Worm (Caenorhabditis elegans) whole organism, L1 larva: Measurements from ENCODE around the gene T05C1.1.

Experiments
- C34B4.2 ChIP-seq: sonication (generic microtip); optimal IDR thresholded peaks from 2 replicates; lab custom pipeline; 2017; ENCODE audit warnings: mild to moderate bottlenecking, missing genetic modification characterization, missing compliant biosample characterization
- aha-1 ChIP-seq: fragments of 150-350 bp; optimal IDR thresholded peaks from 2 replicates; lab custom pipeline; 2014; ENCODE audit warnings: missing biosample characterization, missing genetic modification characterization
- ama-1 ChIP-seq: fragments of 150-350 bp; optimal IDR thresholded peaks from 2 replicates; lab custom pipeline; 2014
- blmp-1 ChIP-seq: fragments of 150-350 bp; optimal IDR thresholded peaks from 2 replicates; lab custom pipeline; 2014; ENCODE audit warnings: missing biosample characterization, missing genetic modification characterization
- ceh-8 ChIP-seq: fragments of 200-800 bp; sonication (Bioruptor generic); optimal IDR thresholded peaks from 2 replicates; lab custom pipeline; 2018; ENCODE audit warnings: mild to moderate bottlenecking, missing genetic modification characterization, moderate library complexity, missing compliant biosample characterization
- ceh-88 ChIP-seq: fragments of 200-800 bp; sonication (Bioruptor generic); IDR thresholded peaks from 2 replicates; pipeline ENCODE4 v1.3.6; 2022; ENCODE audit warnings: missing genetic modification characterization, missing compliant biosample characterization
- dpl-1 ChIP-seq, 3 experiments: fragments of 150-350 bp in 2 of 3; sonication (generic microtip) in 1 of 3; optimal IDR thresholded peaks; 2 replicates each; lab custom pipeline; 2014 to 2017; ENCODE audit warnings: missing biosample characterization in 3 of 3, missing genetic modification characterization in 3 of 3, missing genetic modification reagents in 3 of 3
- efl-1 ChIP-seq, 4 experiments: fragments of 150-350 bp; optimal IDR thresholded peaks in 3 of 4; peaks in 1 of 4; 1 replicate in 1 of 4; 2 replicates in 3 of 4; lab custom pipeline; 2014; ENCODE audit warnings: missing biosample characterization in 2 of 4, missing genetic modification characterization in 2 of 4, missing genetic modification reagents in 2 of 4
- efl-3 ChIP-seq: fragments of 200-800 bp; sonication (Bioruptor generic); optimal IDR thresholded peaks from 2 replicates; lab custom pipeline; 2018; ENCODE audit warnings: mild to moderate bottlenecking, missing genetic modification characterization, missing compliant biosample characterization
- egl-13 ChIP-seq: sonication (generic microtip); optimal IDR thresholded peaks from 2 replicates; lab custom pipeline; 2016; ENCODE audit warnings: missing genotype, missing genetic modification reagents, missing genetic modification characterization, missing compliant biosample characterization
- elt-2 ChIP-seq: sonication (generic microtip); optimal IDR thresholded peaks from 2 replicates; lab custom pipeline; 2016; ENCODE audit warnings: missing genetic modification characterization, mild to moderate bottlenecking, inconsistent platforms, missing compliant biosample characterization, missing genetic modification reagents
- elt-3 ChIP-seq, 6 experiments: fragments of 150-350 bp in 1 of 6; sonication (generic microtip); optimal IDR thresholded peaks; 2 replicates each; lab custom pipeline; 2017 to 2018; ENCODE audit warnings: missing biosample characterization in 6 of 6, missing genetic modification characterization in 6 of 6, inconsistent platforms in 1 of 6
- fkh-8 ChIP-seq: sonication (generic microtip); optimal IDR thresholded peaks from 2 replicates; lab custom pipeline; 2016; ENCODE audit warnings: mild to moderate bottlenecking, missing genetic modification characterization, missing compliant biosample characterization
- fos-1 ChIP-seq: fragments of 150-350 bp; optimal IDR thresholded peaks from 2 replicates; lab custom pipeline; 2014; ENCODE audit warnings: missing biosample characterization, missing genetic modification characterization
- irx-1 ChIP-seq: sonication (generic microtip); optimal IDR thresholded peaks from 2 replicates; lab custom pipeline; 2016; ENCODE audit warnings: missing genetic modification characterization, missing compliant biosample characterization
- lin-13 ChIP-seq: fragments of 150-350 bp; optimal IDR thresholded peaks from 2 replicates; lab custom pipeline; 2014; ENCODE audit warnings: missing biosample characterization, missing genetic modification reagents, missing genetic modification characterization
- lin-15B ChIP-seq: fragments of 150-350 bp; sonication (generic microtip); optimal IDR thresholded peaks from 3 replicates; lab custom pipeline; 2014; ENCODE audit warnings: missing biosample characterization, missing genetic modification characterization
- lin-35 ChIP-seq, 2 experiments: fragments of 150-350 bp; optimal IDR thresholded peaks; 2 replicates each; lab custom pipeline; 2014; ENCODE audit warnings: missing biosample characterization in 2 of 2, missing genetic modification characterization in 2 of 2, missing genetic modification reagents in 2 of 2
- mab-9 ChIP-seq: fragments of 200-800 bp; sonication (Bioruptor generic); IDR thresholded peaks from 2 replicates; pipeline ENCODE4 v1.3.6; 2022; ENCODE audit warnings: missing genetic modification reagents, missing genetic modification characterization, missing compliant biosample characterization
- mdl-1 ChIP-seq, 2 experiments: fragments of 150-350 bp; optimal IDR thresholded peaks; 2 replicates each; lab custom pipeline; 2014 to 2017; ENCODE audit warnings: missing biosample characterization in 2 of 2, missing genetic modification characterization in 2 of 2, inconsistent platforms in 1 of 2
- mef-2 ChIP-seq: fragments of 150-350 bp; optimal IDR thresholded peaks from 2 replicates; lab custom pipeline; 2014; ENCODE audit warnings: missing biosample characterization, missing genetic modification characterization
- mep-1 ChIP-seq: fragments of 150-350 bp; optimal IDR thresholded peaks from 2 replicates; lab custom pipeline; 2014; ENCODE audit warnings: missing biosample characterization, missing genetic modification characterization
- nhr-19 ChIP-seq: fragments of 200-800 bp; sonication (Bioruptor generic); conservative IDR thresholded peaks from 2 replicates; pipeline ENCODE4 v1.3.6; 2022; ENCODE audit warnings: missing genetic modification characterization, missing compliant biosample characterization
- nhr-28 ChIP-seq: fragments of 150-350 bp; optimal IDR thresholded peaks from 2 replicates; lab custom pipeline; 2014; ENCODE audit warnings: missing biosample characterization, missing genetic modification characterization
- nhr-47 ChIP-seq: sonication (generic microtip); optimal IDR thresholded peaks from 2 replicates; lab custom pipeline; 2016; ENCODE audit warnings: mild to moderate bottlenecking, missing genetic modification characterization, moderate library complexity, missing compliant biosample characterization
- nhr-71 ChIP-seq: sonication (generic microtip); optimal IDR thresholded peaks from 2 replicates; lab custom pipeline; 2016; ENCODE audit warnings: mild to moderate bottlenecking, missing genetic modification characterization, moderate library complexity, missing compliant biosample characterization
- nhr-76 ChIP-seq: sonication (generic microtip); optimal IDR thresholded peaks from 2 replicates; lab custom pipeline; 2017; ENCODE audit warnings: missing biosample characterization, missing genetic modification characterization
- nhr-77 ChIP-seq: fragments of 150-350 bp; optimal IDR thresholded peaks from 2 replicates; lab custom pipeline; 2014; ENCODE audit warnings: missing biosample characterization, missing genetic modification characterization
- skn-1 ChIP-seq: fragments of 150-350 bp; optimal IDR thresholded peaks from 2 replicates; lab custom pipeline; 2014; ENCODE audit warnings: missing biosample characterization, missing genetic modification characterization
- snu-23 ChIP-seq: sonication (generic microtip); optimal IDR thresholded peaks from 2 replicates; lab custom pipeline; 2016; ENCODE audit warnings: missing genetic modification characterization, missing compliant biosample characterization
- tbx-2 ChIP-seq: sonication (generic microtip); optimal IDR thresholded peaks from 2 replicates; lab custom pipeline; 2016; ENCODE audit warnings: missing genetic modification characterization, missing compliant biosample characterization
- tlp-1 ChIP-seq: fragments of 150-350 bp; optimal IDR thresholded peaks from 2 replicates; lab custom pipeline; 2014; ENCODE audit warnings: missing biosample characterization, missing genetic modification characterization
- unc-30 ChIP-seq: sonication (generic microtip); optimal IDR thresholded peaks from 2 replicates; lab custom pipeline; 2017; ENCODE audit warnings: missing biosample characterization, missing genetic modification characterization
- unc-62 ChIP-seq: fragments of 150-350 bp; optimal IDR thresholded peaks from 2 replicates; lab custom pipeline; 2014; ENCODE audit warnings: missing biosample characterization, missing genetic modification reagents, missing genetic modification characterization
- unc-98 ChIP-seq: fragments of 200-800 bp; sonication (Bioruptor generic); IDR thresholded peaks from 2 replicates; pipeline ENCODE4 v1.3.6; 2022; ENCODE audit warnings: missing genetic modification characterization, missing compliant biosample characterization
- xbp-1 ChIP-seq: sonication (generic microtip); optimal IDR thresholded peaks from 2 replicates; lab custom pipeline; 2016; ENCODE audit warnings: missing genetic modification characterization, missing compliant biosample characterization
- zip-4 ChIP-seq: fragments of 200-800 bp; sonication (Bioruptor generic); optimal IDR thresholded peaks from 2 replicates; lab custom pipeline; 2018; ENCODE audit warnings: mild to moderate bottlenecking, missing genetic modification characterization, moderate library complexity, missing compliant biosample characterization
- ztf-11 ChIP-seq, 2 experiments: sonication (generic microtip); optimal IDR thresholded peaks; 2 replicates each; lab custom pipeline; 2016 to 2017; ENCODE audit warnings: missing genetic modification characterization in 2 of 2, missing biosample characterization in 1 of 2, missing compliant biosample characterization in 1 of 2

The T05C1.1 gene

ce11 chrII:4456024-4456423, 22.4 kb upstream of the T05C1.1 start (continued):
- peak; percentile 39 for TF ChIP-seq nhr-47 (tag; lab: Kevin White, UChicago)

ce11 chrII:4460297-4460696, 18.1 kb upstream of the T05C1.1 start:
- TF ChIP-seq unc-98 (GFP tag; lab: Robert Waterston, UW) (no peak), elt-2 (no peak), efl-1 (optimal IDR thresholded peaks at IDR 0.05; lab: Kevin White, UChicago) (no peak), efl-1 (GFP tag; optimal IDR thresholded peaks at IDR 0.05 in 1 of 2; lab: Kevin White, UChicago) (peak in 1 of 2 experiments; percentile 24), unc-30 (tag; lab: Kevin White, UChicago) (no peak), tlp-1 (no peak), mab-9 (GFP tag; lab: Robert Waterston, UW) (no peak), nhr-77 (tag; lab: Kevin White, UChicago) (no peak), C34B4.2 (tag; lab: Kevin White, UChicago) (no peak)

- TF ChIP-seq mef-2 (tag; lab: Kevin White, UChicago) (no peak), egl-13 (tag; lab: Kevin White, UChicago) (no peak), ama-1 (lab: Kevin White, UChicago) (no peak)
Measured at ce11 chrII:4460851-4461250, 17.6 kb upstream of the T05C1.1 start, which contains the start of the genes T12C9.7 and vps-18. T12C9.7 (minus strand) TSS chrII:4460951. vps-18 (plus strand) TSS chrII:4461130.

- TF ChIP-seq efl-3 (no peak), fos-1 (tag; lab: Kevin White, UChicago) (no peak), irx-1 (tag; lab: Kevin White, UChicago) (no peak), mep-1 (tag; lab: Kevin White, UChicago) (no peak), mef-2 (tag; lab: Kevin White, UChicago) (no peak), nhr-28 (no peak), lin-15B (tag; lab: Kevin White, UChicago) (no peak), ztf-11 (tag; optimal IDR thresholded peaks at IDR 0.05; lab: Kevin White, UChicago) (no peak), skn-1 (tag; lab: Kevin White, UChicago) (no peak), elt-3 (tag; optimal IDR thresholded peaks at IDR 0.05; lab: Kevin White, UChicago) (no peak), dpl-1 (GFP tag; optimal IDR thresholded peaks at IDR 0.05; lab: Kevin White, UChicago) (no peak), lin-13 (GFP tag; lab: Kevin White, UChicago) (no peak), lin-35 (GFP tag; optimal IDR thresholded peaks at IDR 0.05; lab: Kevin White, UChicago) (no peak), snu-23 (no peak), xbp-1 (no peak), nhr-71 (tag; lab: Kevin White, UChicago) (no peak)
- TF ChIP-seq, all 84 proteins: peak for 0
Measured at ce11 chrII:4462842-4463241, 15.6 kb upstream of the T05C1.1 start.

ce11 chrII:4467869-4468268, 10.5 kb upstream of the T05C1.1 start, which contains the start of gene W06B4.2:
W06B4.2 (plus strand) TSS chrII:4468169.
- TF ChIP-seq tlp-1 (no peak), lin-13 (GFP tag; lab: Kevin White, UChicago) (no peak), ama-1 (lab: Kevin White, UChicago) (no peak), unc-30 (tag; lab: Kevin White, UChicago) (no peak), zip-4 (GFP tag; lab: Kevin White, UChicago) (no peak), skn-1 (tag; lab: Kevin White, UChicago) (no peak), nhr-19 (GFP tag; lab: Robert Waterston, UW) (no peak), fkh-8 (tag; lab: Kevin White, UChicago) (no peak), lin-35 (GFP tag; optimal IDR thresholded peaks at IDR 0.05; lab: Kevin White, UChicago) (no peak), efl-1 (optimal IDR thresholded peaks at IDR 0.05; lab: Kevin White, UChicago) (no peak), efl-1 (GFP tag; optimal IDR thresholded peaks at IDR 0.05 in 1 of 2; lab: Kevin White, UChicago) (no peak), tbx-2 (tag; lab: Kevin White, UChicago) (no peak), ceh-8 (GFP tag; lab: Kevin White, UChicago) (no peak), mdl-1 (tag; optimal IDR thresholded peaks at IDR 0.05; lab: Kevin White, UChicago) (no peak), aha-1 (no peak), unc-62 (no peak), nhr-76 (no peak), blmp-1 (no peak), ceh-88 (no peak)
- TF ChIP-seq, all 84 proteins: peak for 0
